Worm (Caenorhabditis elegans) whole organism, L2 larva: ENCODE results near the gene ZK353.9.

Experiments
- C34F6.9 ChIP-seq: fragments of 150-350 bp; optimal IDR thresholded peaks from 2 replicates; lab custom pipeline; 2014; ENCODE audit warnings: missing biosample characterization, missing genetic modification characterization
- F13H6.1 ChIP-seq: sonication (generic microtip); optimal IDR thresholded peaks from 2 replicates; lab custom pipeline; 2016; ENCODE audit warnings: missing genetic modification characterization, missing compliant biosample characterization
- R02D3.7 ChIP-seq: fragments of 150-350 bp; optimal IDR thresholded peaks from 2 replicates; lab custom pipeline; 2014; ENCODE audit warnings: missing biosample characterization, missing genetic modification characterization
- Y55F3AM.14 ChIP-seq: fragments of 200-800 bp; sonication (Bioruptor generic); optimal IDR thresholded peaks from 2 replicates; lab custom pipeline; 2018; ENCODE audit warnings: mild to moderate bottlenecking, missing genetic modification characterization, missing compliant biosample characterization
- aly-2 ChIP-seq: fragments of 150-350 bp; optimal IDR thresholded peaks from 2 replicates; lab custom pipeline; 2014; ENCODE audit warnings: missing biosample characterization, missing genetic modification characterization
- ama-1 ChIP-seq: fragments of 150-350 bp; optimal IDR thresholded peaks from 2 replicates; lab custom pipeline; 2018; ENCODE audit warnings: inconsistent platforms
- blmp-1 ChIP-seq: sonication (generic microtip); optimal IDR thresholded peaks from 2 replicates; lab custom pipeline; 2017; ENCODE audit warnings: missing genetic modification characterization, mild to moderate bottlenecking, missing compliant biosample characterization, antibody characterized with exemption, moderate library complexity; ENCODE audit not compliant: insufficient read depth
- ceh-16 ChIP-seq: fragments of 150-350 bp; optimal IDR thresholded peaks from 2 replicates; lab custom pipeline; 2014; ENCODE audit warnings: missing biosample characterization, missing genetic modification characterization
- ceh-82 ChIP-seq: fragments of 150-350 bp; optimal IDR thresholded peaks from 2 replicates; lab custom pipeline; 2014; ENCODE audit warnings: missing biosample characterization, missing genetic modification characterization
- crh-2 ChIP-seq: sonication (generic microtip); optimal IDR thresholded peaks from 2 replicates; lab custom pipeline; 2017; ENCODE audit warnings: missing biosample characterization, missing genetic modification characterization
- dmd-4 ChIP-seq: sonication (generic microtip); optimal IDR thresholded peaks from 2 replicates; lab custom pipeline; 2017; ENCODE audit warnings: missing biosample characterization, missing genetic modification characterization
- elt-3 ChIP-seq: sonication (generic microtip); optimal IDR thresholded peaks from 2 replicates; lab custom pipeline; 2017; ENCODE audit warnings: missing biosample characterization, missing genetic modification characterization
- fos-1 ChIP-seq: fragments of 150-350 bp; optimal IDR thresholded peaks from 2 replicates; lab custom pipeline; 2014; ENCODE audit warnings: missing biosample characterization, missing genetic modification characterization
- gmeb-1 ChIP-seq: fragments of 150-350 bp; optimal IDR thresholded peaks from 2 replicates; lab custom pipeline; 2014; ENCODE audit warnings: missing biosample characterization, missing genetic modification characterization
- lin-11 ChIP-seq: fragments of 150-350 bp; sonication (generic microtip); optimal IDR thresholded peaks from 2 replicates; lab custom pipeline; 2014; ENCODE audit warnings: missing biosample characterization, missing genetic modification characterization, inconsistent platforms, mixed read lengths
- lin-13 ChIP-seq: fragments of 150-350 bp; optimal IDR thresholded peaks from 2 replicates; lab custom pipeline; 2014; ENCODE audit warnings: missing biosample characterization, missing genetic modification reagents, missing genetic modification characterization
- lsy-2 ChIP-seq, 2 experiments: fragments of 150-350 bp in 1 of 2; sonication (generic microtip) in 1 of 2; optimal IDR thresholded peaks; 2 replicates each; lab custom pipeline; 2014 to 2017; ENCODE audit warnings: missing biosample characterization in 2 of 2, missing genetic modification characterization in 2 of 2
- mbf-1 ChIP-seq: sonication (generic microtip); optimal IDR thresholded peaks from 2 replicates; lab custom pipeline; 2017; ENCODE audit warnings: missing biosample characterization, missing genetic modification characterization
- mdl-1 ChIP-seq, 2 experiments: fragments of 150-350 bp in 1 of 2; sonication (generic microtip) in 1 of 2; optimal IDR thresholded peaks; 2 replicates each; lab custom pipeline; 2017; ENCODE audit warnings: missing biosample characterization in 2 of 2, missing genetic modification characterization in 2 of 2
- nhr-10 ChIP-seq: sonication (generic microtip); optimal IDR thresholded peaks from 2 replicates; lab custom pipeline; 2017; ENCODE audit warnings: missing biosample characterization, missing genetic modification characterization
- nhr-11 ChIP-seq: fragments of 150-350 bp; optimal IDR thresholded peaks from 2 replicates; lab custom pipeline; 2014; ENCODE audit warnings: missing biosample characterization, missing genetic modification characterization
- nhr-12 ChIP-seq: fragments of 150-350 bp; optimal IDR thresholded peaks from 2 replicates; lab custom pipeline; 2014; ENCODE audit warnings: missing biosample characterization, missing genetic modification characterization
- nhr-129 ChIP-seq: fragments of 150-350 bp; optimal IDR thresholded peaks from 2 replicates; lab custom pipeline; 2014; ENCODE audit warnings: missing biosample characterization, missing genetic modification characterization
- nhr-21 ChIP-seq: fragments of 150-350 bp; optimal IDR thresholded peaks from 2 replicates; lab custom pipeline; 2014; ENCODE audit warnings: missing biosample characterization, missing genetic modification characterization
- nhr-23 ChIP-seq: fragments of 150-350 bp; optimal IDR thresholded peaks from 2 replicates; lab custom pipeline; 2014; ENCODE audit warnings: missing biosample characterization, missing genetic modification reagents, missing genetic modification characterization
- nhr-25 ChIP-seq: fragments of 150-350 bp; sonication (generic microtip); optimal IDR thresholded peaks from 3 replicates; lab custom pipeline; 2014; ENCODE audit warnings: missing biosample characterization, missing genetic modification characterization
- nhr-6 ChIP-seq: fragments of 150-350 bp; optimal IDR thresholded peaks from 2 replicates; lab custom pipeline; 2014; ENCODE audit warnings: missing biosample characterization, missing genetic modification characterization
- peb-1 ChIP-seq: fragments of 150-350 bp; optimal IDR thresholded peaks from 2 replicates; lab custom pipeline; 2014; ENCODE audit warnings: missing biosample characterization, missing genetic modification characterization
- sem-4 ChIP-seq: fragments of 150-350 bp; optimal IDR thresholded peaks from 2 replicates; lab custom pipeline; 2014; ENCODE audit warnings: missing biosample characterization, missing genetic modification reagents, missing genetic modification characterization
- skn-1 ChIP-seq: sonication (generic microtip); optimal IDR thresholded peaks from 2 replicates; lab custom pipeline; 2017; ENCODE audit warnings: missing biosample characterization, missing genetic modification characterization
- sma-3 ChIP-seq: sonication (generic microtip); optimal IDR thresholded peaks from 2 replicates; lab custom pipeline; 2016; ENCODE audit warnings: missing genetic modification reagents, missing genetic modification characterization, missing compliant biosample characterization
- sma-9 ChIP-seq, 2 experiments: fragments of 150-350 bp in 1 of 2; sonication (generic microtip) in 1 of 2; optimal IDR thresholded peaks; 2 replicates each; lab custom pipeline; 2014 to 2016; ENCODE audit warnings: missing genetic modification characterization in 2 of 2, mild to moderate bottlenecking in 1 of 2, missing biosample characterization in 1 of 2, missing compliant biosample characterization in 1 of 2, missing genetic modification reagents in 1 of 2, moderate library complexity in 1 of 2
- snpc-4 ChIP-seq: fragments of 150-350 bp; optimal IDR thresholded peaks from 2 replicates; lab custom pipeline; 2014; ENCODE audit warnings: missing biosample characterization, missing genetic modification characterization
- unc-39 ChIP-seq: fragments of 150-350 bp; optimal IDR thresholded peaks from 2 replicates; lab custom pipeline; 2014; ENCODE audit warnings: missing biosample characterization, missing genetic modification characterization
- unc-55 ChIP-seq: fragments of 150-350 bp; sonication (generic microtip); optimal IDR thresholded peaks from 3 replicates; lab custom pipeline; 2014; ENCODE audit warnings: missing biosample characterization, missing genetic modification reagents, missing genetic modification characterization
- ztf-1 ChIP-seq: fragments of 200-800 bp; sonication (Bioruptor generic); conservative IDR thresholded peaks from 2 replicates; pipeline ENCODE4 v1.3.6; 2022; ENCODE audit warnings: missing genetic modification characterization, missing compliant biosample characterization
- ztf-4 ChIP-seq: fragments of 150-350 bp; optimal IDR thresholded peaks from 2 replicates; lab custom pipeline; 2014; ENCODE audit warnings: missing biosample characterization, missing genetic modification characterization

The ZK353.9 gene

ce11 chrIII:8417968-8418267 lies 8.6 kb downstream of the ZK353.9 start, which contains the start of gene sor-1:
Gene sor-1 (plus strand): TSS chrIII:8418168.
- TF ChIP-seq ceh-82 (tag; lab: Kevin White, UChicago) (no peak), nhr-10 (no peak), nhr-21 (tag; lab: Kevin White, UChicago) (no peak)

ce11 chrIII:8425076-8425475 lies 15.8 kb downstream of the ZK353.9 start:
- TF ChIP-seq lin-11 (tag; lab: Kevin White, UChicago) (peak; percentile 47), nhr-21 (tag; lab: Kevin White, UChicago) (peak; percentile 49), blmp-1 (tag; lab: Kevin White, UChicago) (peak; percentile 55), C34F6.9 (tag; lab: Kevin White, UChicago) (peak; percentile 79), ztf-4 (tag; lab: Kevin White, UChicago) (no peak), skn-1 (tag; lab: Kevin White, UChicago) (peak; percentile 5), unc-55 (peak; percentile 56), sma-9 (GFP tag; optimal IDR thresholded peaks at IDR 0.05; lab: Kevin White, UChicago) (peak; percentile 36), sma-9 (tag; optimal IDR thresholded peaks at IDR 0.05; lab: Kevin White, UChicago) (no peak), ceh-16 (tag; lab: Kevin White, UChicago) (no peak), peb-1 (tag; lab: Kevin White, UChicago) (no peak), R02D3.7 (tag; lab: Kevin White, UChicago) (no peak), mdl-1 (tag; optimal IDR thresholded peaks at IDR 0.05; lab: Kevin White, UChicago) (peak in 1 of 2 experiments; percentile 13), crh-2 (tag; lab: Kevin White, UChicago) (peak; percentile 93), sma-3 (GFP tag; lab: Kevin White, UChicago) (peak; percentile 52), gmeb-1 (tag; lab: Kevin White, UChicago) (peak; percentile 60), nhr-129 (tag; lab: Kevin White, UChicago) (peak; percentile 82), fos-1 (tag; lab: Kevin White, UChicago) (peak; percentile 59), lsy-2 (tag; optimal IDR thresholded peaks at IDR 0.05; lab: Kevin White, UChicago) (peak; percentile 53 to 83), F13H6.1 (tag; lab: Kevin White, UChicago) (peak; percentile 76), nhr-25 (tag; lab: Kevin White, UChicago) (peak; percentile 74), nhr-12 (tag; lab: Kevin White, UChicago) (no peak)

ce11 chrIII:8426271-8426670 lies 17.0 kb downstream of the ZK353.9 start, which contains the start of gene cec-1:
Gene cec-1 (plus strand): TSS chrIII:8426333.
- TF ChIP-seq dmd-4 (no peak), R02D3.7 (tag; lab: Kevin White, UChicago) (no peak), blmp-1 (tag; lab: Kevin White, UChicago) (peak; percentile 66), crh-2 (tag; lab: Kevin White, UChicago) (peak; percentile 14), C34F6.9 (tag; lab: Kevin White, UChicago) (peak; percentile 14), elt-3 (tag; lab: Kevin White, UChicago) (no peak), nhr-6 (tag; lab: Kevin White, UChicago) (peak; percentile 7), lsy-2 (tag; optimal IDR thresholded peaks at IDR 0.05; lab: Kevin White, UChicago) (peak in 1 of 2 experiments; percentile 55), unc-55 (peak; percentile 32)
- TF ChIP-seq, all 48 proteins: peak for 6

- no peak for TF ChIP-seq nhr-6 (tag; lab: Kevin White, UChicago)
- peak in 1 of 2 experiments; percentile 18 for TF ChIP-seq lsy-2 (tag; optimal IDR thresholded peaks at IDR 0.05; lab: Kevin White, UChicago)
- peak; percentile 30 for TF ChIP-seq unc-55
Measured at ce11 chrIII:8429035-8429434, 19.7 kb downstream of the ZK353.9 start, which contains the start of gene ZK1236.1. Gene ZK1236.1 (plus strand): TSS chrIII:8429297.

ce11 chrIII:8429497-8429896 lies 20.2 kb downstream of the ZK353.9 start:
- TF ChIP-seq skn-1 (tag; lab: Kevin White, UChicago) = no peak
- TF ChIP-seq mdl-1 (tag; optimal IDR thresholded peaks at IDR 0.05; lab: Kevin White, UChicago) = no peak
- TF ChIP-seq C34F6.9 (tag; lab: Kevin White, UChicago) = no peak
- TF ChIP-seq unc-39 (tag; lab: Kevin White, UChicago) = no peak
- TF ChIP-seq R02D3.7 (tag; lab: Kevin White, UChicago) = no peak
- no peak for TF ChIP-seq Y55F3AM.14 (GFP tag; lab: Kevin White, UChicago)
- no peak for TF ChIP-seq ama-1 (lab: Kevin White, UChicago)
- no peak for TF ChIP-seq snpc-4
- no peak for TF ChIP-seq nhr-25 (tag; lab: Kevin White, UChicago)
- TF ChIP-seq sem-4 (tag; lab: Kevin White, UChicago) = no peak
- no peak for TF ChIP-seq mbf-1
- TF ChIP-seq lin-13 (GFP tag; lab: Kevin White, UChicago) = no peak
- no peak for TF ChIP-seq aly-2 (tag; lab: Kevin White, UChicago)
- no peak for TF ChIP-seq ztf-1 (GFP tag; lab: Robert Waterston, UW)
- no peak for TF ChIP-seq sma-9 (GFP tag; optimal IDR thresholded peaks at IDR 0.05; lab: Kevin White, UChicago)
- no peak for TF ChIP-seq sma-9 (tag; optimal IDR thresholded peaks at IDR 0.05; lab: Kevin White, UChicago)
- no peak for TF ChIP-seq F13H6.1 (tag; lab: Kevin White, UChicago)
- TF ChIP-seq nhr-11 (tag; lab: Kevin White, UChicago) = no peak
- no peak for TF ChIP-seq nhr-23
- TF ChIP-seq dmd-4 = no peak
